Fruit fly (Drosophila melanogaster) whole organism, embryonic: ENCODE results near the gene CG33510.

ENCODE experiments used
- Abd-B ChIP-seq: fragments of 200-800 bp; sonication (Bioruptor generic); optimal IDR thresholded peaks from 2 replicates; lab custom pipeline; 2018; ENCODE audit warnings: missing biosample characterization, mild to moderate bottlenecking, missing genetic modification characterization, moderate library complexity
- Ada2b ChIP-seq: fragments of 200-800 bp; sonication (Bioruptor generic); IDR thresholded peaks from 2 replicates; pipeline ENCODE4 v1.3.6; 2022; ENCODE audit warnings: missing biosample characterization, missing genetic modification characterization
- Antp ChIP-seq: fragments of 200-800 bp; sonication (Bioruptor generic); optimal IDR thresholded peaks from 3 replicates; lab custom pipeline; 2016; ENCODE audit warnings: missing biosample characterization, missing genetic modification characterization
- Atf-2 ChIP-seq: fragments of 200-800 bp; sonication (Bioruptor generic); optimal IDR thresholded peaks from 2 replicates; lab custom pipeline; 2016; ENCODE audit warnings: missing biosample characterization, missing genetic modification characterization
- B-H2 ChIP-seq: fragments of 200-800 bp; sonication (Bioruptor generic); optimal IDR thresholded peaks from 2 replicates; lab custom pipeline; 2018; ENCODE audit warnings: missing biosample characterization, mild to moderate bottlenecking, missing genetic modification characterization
- CG10654 ChIP-seq: fragments of 200-800 bp; sonication (Bioruptor generic); optimal IDR thresholded peaks from 2 replicates; lab custom pipeline; 2016; ENCODE audit warnings: missing biosample characterization, missing genetic modification characterization
- CG11093 ChIP-seq: fragments of 200-800 bp; sonication (Bioruptor generic); IDR thresholded peaks from 3 replicates; pipeline ENCODE4 v1.3.6; 2022; ENCODE audit warnings: missing biosample characterization, missing genetic modification characterization
- CG11504 ChIP-seq: fragments of 200-800 bp; sonication (Bioruptor generic); optimal IDR thresholded peaks from 3 replicates; lab custom pipeline; 2019; ENCODE audit warnings: missing biosample characterization, mild to moderate bottlenecking, missing genetic modification characterization, moderate library complexity
- CG14014 ChIP-seq: fragments of 200-800 bp; sonication (Bioruptor generic); IDR thresholded peaks from 2 replicates; pipeline ENCODE4 v1.3.6; 2022; ENCODE audit warnings: missing biosample characterization, missing genetic modification characterization
- CG14965 ChIP-seq: fragments of 200-800 bp; sonication (Bioruptor generic); optimal IDR thresholded peaks from 2 replicates; lab custom pipeline; 2016; ENCODE audit warnings: missing biosample characterization, missing genetic modification characterization, borderline replicate concordance
- CG17328 ChIP-seq: fragments of 200-800 bp; sonication (Bioruptor generic); IDR thresholded peaks from 2 replicates; pipeline ENCODE4 v1.3.6; 2022; ENCODE audit warnings: missing biosample characterization, missing genetic modification characterization
- CG1832 ChIP-seq: fragments of 200-800 bp; sonication (Bioruptor generic); optimal IDR thresholded peaks from 2 replicates; lab custom pipeline; 2017; ENCODE audit warnings: missing biosample characterization, mild to moderate bottlenecking, missing genetic modification characterization, inconsistent platforms
- CG18599 ChIP-seq: fragments of 200-800 bp; sonication (Bioruptor generic); optimal IDR thresholded peaks from 3 replicates; lab custom pipeline; 2017; ENCODE audit warnings: missing biosample characterization, missing genetic modification characterization, mild to moderate bottlenecking, moderate library complexity, missing genetic modification reagents
- CG2116 ChIP-seq: fragments of 200-800 bp; sonication (Bioruptor generic); optimal IDR thresholded peaks from 3 replicates; lab custom pipeline; 2018; ENCODE audit warnings: missing biosample characterization, mild to moderate bottlenecking, missing genetic modification characterization
- CG30431 ChIP-seq: fragments of 200-800 bp; sonication (Bioruptor generic); optimal IDR thresholded peaks from 2 replicates; lab custom pipeline; 2017; ENCODE audit warnings: missing biosample characterization, missing genetic modification characterization
- CG42726 ChIP-seq: fragments of 200-800 bp; sonication (Bioruptor generic); IDR thresholded peaks from 2 replicates; pipeline ENCODE4 v1.3.6; 2022; ENCODE audit warnings: missing biosample characterization, missing genetic modification characterization; ENCODE audit not compliant: partially characterized antibody
- CG4617 ChIP-seq: fragments of 200-800 bp; sonication (Bioruptor generic); optimal IDR thresholded peaks from 3 replicates; lab custom pipeline; 2016; ENCODE audit warnings: missing biosample characterization, missing genetic modification characterization, borderline replicate concordance
- CG5245 ChIP-seq: fragments of 200-800 bp; sonication (Bioruptor generic); optimal IDR thresholded peaks from 3 replicates; lab custom pipeline; 2016; ENCODE audit warnings: missing biosample characterization, missing genetic modification characterization
- CG6854 ChIP-seq: fragments of 200-800 bp; sonication (Bioruptor generic); optimal IDR thresholded peaks from 3 replicates; lab custom pipeline; 2017; ENCODE audit warnings: missing biosample characterization, mild to moderate bottlenecking, missing genetic modification characterization
- CG7556 ChIP-seq: fragments of 200-800 bp; sonication (Bioruptor generic); optimal IDR thresholded peaks from 2 replicates; lab custom pipeline; 2017; ENCODE audit warnings: missing biosample characterization, mild to moderate bottlenecking, missing genetic modification characterization
- CG8944 ChIP-seq: fragments of 200-800 bp; sonication (Bioruptor generic); optimal IDR thresholded peaks from 3 replicates; lab custom pipeline; 2016; ENCODE audit warnings: missing biosample characterization, missing genetic modification characterization
- CG9817 ChIP-seq: fragments of 200-800 bp; sonication (Bioruptor generic); optimal IDR thresholded peaks from 2 replicates; lab custom pipeline; 2018; ENCODE audit warnings: missing biosample characterization, mild to moderate bottlenecking, missing genetic modification characterization, moderate library complexity
- Camta ChIP-seq: fragments of 200-800 bp; sonication (Bioruptor generic); optimal IDR thresholded peaks from 2 replicates; lab custom pipeline; 2016; ENCODE audit warnings: missing biosample characterization, missing genetic modification characterization
- Dek ChIP-seq: fragments of 200-800 bp; sonication (Bioruptor generic); optimal IDR thresholded peaks from 3 replicates; lab custom pipeline; 2019; ENCODE audit warnings: missing biosample characterization, mild to moderate bottlenecking, missing genetic modification characterization, moderate library complexity
- E2f1 ChIP-seq: fragments of 200-800 bp; sonication (Bioruptor generic); IDR thresholded peaks from 2 replicates; pipeline ENCODE4 v1.3.6; 2022; ENCODE audit warnings: missing biosample characterization, missing genetic modification characterization
- ERR ChIP-seq: fragments of 200-800 bp; sonication (Bioruptor generic); optimal IDR thresholded peaks from 2 replicates; lab custom pipeline; 2016; ENCODE audit warnings: missing biosample characterization, missing genetic modification characterization
- Hmr ChIP-seq: fragments of 200-800 bp; sonication (Bioruptor generic); optimal IDR thresholded peaks from 3 replicates; lab custom pipeline; 2017; ENCODE audit warnings: mild to moderate bottlenecking, missing biosample characterization, missing genetic modification reagents, missing genetic modification characterization
- Lpt ChIP-seq: fragments of >200 bp; optimal IDR thresholded peaks from 2 replicates; lab custom pipeline; 2018; ENCODE audit warnings: missing biosample characterization, missing genetic modification characterization
- Opbp ChIP-seq: fragments of 200-800 bp; sonication (Bioruptor generic); IDR thresholded peaks from 3 replicates; pipeline ENCODE4 v1.3.6; 2022; ENCODE audit warnings: missing biosample characterization, missing genetic modification characterization; ENCODE audit not compliant: partially characterized antibody
- Ptx1 ChIP-seq: fragments of 200-800 bp; sonication (Bioruptor generic); IDR thresholded peaks from 2 replicates; pipeline ENCODE4 v1.3.6; 2022; ENCODE audit warnings: missing biosample characterization, missing genetic modification characterization
- Sin3A ChIP-seq: fragments of >200 bp; optimal IDR thresholded peaks from 2 replicates; lab custom pipeline; 2018
- Six4 ChIP-seq: fragments of 200-800 bp; sonication (Bioruptor generic); optimal IDR thresholded peaks from 2 replicates; lab custom pipeline; 2016; ENCODE audit warnings: missing biosample characterization, missing genetic modification characterization
- Sox100B ChIP-seq: fragments of 200-800 bp; sonication (Bioruptor generic); optimal IDR thresholded peaks from 3 replicates; lab custom pipeline; 2018; ENCODE audit warnings: missing biosample characterization, mild to moderate bottlenecking, missing genetic modification characterization
- Sox102F ChIP-seq: fragments of 200-800 bp; sonication (Bioruptor generic); optimal IDR thresholded peaks from 2 replicates; lab custom pipeline; 2018; ENCODE audit warnings: missing biosample characterization, mild to moderate bottlenecking, missing genetic modification characterization, moderate library complexity
- Sry-β ChIP-seq: fragments of 200-800 bp; sonication (Bioruptor generic); optimal IDR thresholded peaks from 2 replicates; lab custom pipeline; 2018; ENCODE audit warnings: missing biosample characterization, mild to moderate bottlenecking, missing genetic modification characterization, moderate library complexity
- cato ChIP-seq: fragments of 200-800 bp; sonication (Bioruptor generic); optimal IDR thresholded peaks from 2 replicates; lab custom pipeline; 2016; ENCODE audit warnings: missing biosample characterization, missing genetic modification characterization, borderline replicate concordance
- chm ChIP-seq: fragments of 200-800 bp; sonication (Bioruptor generic); IDR thresholded peaks from 2 replicates; pipeline ENCODE4 v1.3.6; 2022; ENCODE audit warnings: missing biosample characterization, missing genetic modification characterization
- dmrt11E ChIP-seq: fragments of 200-800 bp; sonication (Bioruptor generic); optimal IDR thresholded peaks from 3 replicates; lab custom pipeline; 2018; ENCODE audit warnings: missing biosample characterization, mild to moderate bottlenecking, missing genetic modification characterization, moderate library complexity
- gsb ChIP-seq: fragments of 200-800 bp; sonication (Bioruptor generic); IDR thresholded peaks from 2 replicates; pipeline ENCODE4 v1.3.6; 2022; ENCODE audit warnings: missing biosample characterization, missing genetic modification characterization
- inv ChIP-seq: fragments of 200-800 bp; sonication (Bioruptor generic); IDR thresholded peaks from 2 replicates; pipeline ENCODE4 v1.3.6; 2022; ENCODE audit warnings: missing biosample characterization, missing genetic modification characterization; ENCODE audit not compliant: partially characterized antibody
- odd ChIP-seq: fragments of 200-800 bp; sonication (Bioruptor generic); optimal IDR thresholded peaks from 2 replicates; lab custom pipeline; 2017; ENCODE audit warnings: missing biosample characterization, mild to moderate bottlenecking, missing genetic modification characterization
- pzg ChIP-seq: fragments of 200-800 bp; sonication (Bioruptor generic); optimal IDR thresholded peaks from 3 replicates; lab custom pipeline; 2018; ENCODE audit warnings: missing biosample characterization, mild to moderate bottlenecking, missing genetic modification characterization, moderate library complexity
- sens ChIP-seq: fragments of 200-800 bp; sonication (Bioruptor generic); peaks from one replicate; lab custom pipeline; 2016; ENCODE audit warnings: missing biosample characterization, missing genetic modification characterization
- stwl ChIP-seq: fragments of 200-800 bp; sonication (Bioruptor generic); optimal IDR thresholded peaks from 3 replicates; lab custom pipeline; 2018; ENCODE audit warnings: missing biosample characterization, mild to moderate bottlenecking, missing genetic modification characterization, moderate library complexity
- tna ChIP-seq: fragments of 200-800 bp; sonication (Bioruptor generic); IDR thresholded peaks from 2 replicates; pipeline ENCODE4 v1.3.6; 2022; ENCODE audit warnings: missing biosample characterization, missing genetic modification characterization; ENCODE audit not compliant: partially characterized antibody
- trh ChIP-seq: fragments of 200-800 bp; sonication (Bioruptor generic); optimal IDR thresholded peaks from 2 replicates; lab custom pipeline; 2016; ENCODE audit warnings: missing biosample characterization, missing genetic modification characterization
- unpg ChIP-seq: fragments of 200-800 bp; sonication (Bioruptor generic); optimal IDR thresholded peaks from 3 replicates; lab custom pipeline; 2018; ENCODE audit warnings: missing biosample characterization, mild to moderate bottlenecking, missing genetic modification characterization, moderate library complexity
- z ChIP-seq: fragments of 200-800 bp; sonication (Bioruptor generic); IDR thresholded peaks from 3 replicates; pipeline ENCODE4 v1.3.6; 2022; ENCODE audit warnings: missing biosample characterization, missing genetic modification characterization
- zen ChIP-seq: fragments of 200-800 bp; sonication (Bioruptor generic); optimal IDR thresholded peaks from 3 replicates; lab custom pipeline; 2018; ENCODE audit warnings: missing biosample characterization, mild to moderate bottlenecking, missing genetic modification characterization, moderate library complexity

The CG33510 gene

DNA sequence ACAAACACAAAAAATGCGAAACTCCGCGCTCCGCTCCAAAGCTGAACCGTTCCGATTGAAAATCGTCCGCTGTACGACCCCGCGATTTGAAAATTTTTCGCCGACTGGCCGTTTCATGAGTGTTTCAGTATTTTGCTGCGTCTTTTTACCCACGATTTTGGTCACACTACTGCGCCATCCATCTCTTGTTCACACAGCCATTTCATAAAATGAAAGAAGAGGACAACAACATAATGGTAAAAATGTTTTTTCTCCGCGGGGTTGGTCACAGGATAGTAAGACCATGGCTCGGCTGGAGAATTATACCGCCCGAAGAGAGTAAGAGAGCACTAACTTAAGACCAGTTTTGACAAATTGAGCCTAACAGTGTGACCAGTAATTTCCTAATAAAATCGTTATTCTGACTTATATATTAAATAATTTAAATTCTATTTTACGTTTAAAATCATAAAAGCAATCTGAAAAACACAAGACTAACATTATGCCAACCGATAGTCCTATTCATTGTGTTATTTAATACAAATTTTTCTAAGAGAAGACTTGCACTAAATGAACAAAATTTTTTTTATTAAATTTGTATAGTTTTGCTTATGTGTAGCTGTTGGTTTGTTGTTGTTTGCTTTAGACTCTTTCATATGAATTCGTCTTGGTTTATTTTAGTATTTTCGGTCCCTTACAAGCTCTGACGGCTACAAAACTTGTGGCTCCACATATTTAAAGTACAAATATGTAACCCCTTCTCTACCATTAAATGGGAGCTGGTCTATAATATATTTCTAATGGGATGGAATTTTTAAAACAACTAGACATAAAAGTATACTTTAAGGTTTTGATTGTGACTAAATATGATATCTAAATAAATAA lies 32.0 kb downstream of the CG33510 start, which contains the start of gene CG42238 (continued):
- TF ChIP-seq stwl = peak; percentile 80
- TF ChIP-seq Ada2b (GFP tag; lab: Robert Waterston, UW) = no peak
- no peak for TF ChIP-seq trh (GFP tag; lab: Kevin White, UChicago)
- TF ChIP-seq CG14965 = no peak
- no peak for TF ChIP-seq zen (tag; lab: Kevin White, UChicago)
- no peak for TF ChIP-seq Six4 (GFP tag; lab: Kevin White, UChicago)
- TF ChIP-seq Antp (GFP tag; lab: Kevin White, UChicago) = no peak
- peak; percentile 72 for TF ChIP-seq pzg (GFP tag; lab: Kevin White, UChicago)
- TF ChIP-seq Ptx1 = 0 out of 2 replicates have a peak, but pooled peaks have one; percentile 12
- TF ChIP-seq sens (GFP tag; lab: Kevin White, UChicago) = peak; percentile 81
- TF ChIP-seq B-H2 (GFP tag; lab: Kevin White, UChicago) = no peak
- no peak for TF ChIP-seq odd (GFP tag; lab: Kevin White, UChicago)
- no peak for TF ChIP-seq CG4617
- no peak for TF ChIP-seq Atf-2
- no peak for TF ChIP-seq Hmr (GFP tag; lab: Kevin White, UChicago)
- TF ChIP-seq inv (GFP tag; lab: Robert Waterston, UW) = no peak
- TF ChIP-seq CG2116 (GFP tag; lab: Kevin White, UChicago) = peak; percentile 38
- no peak for TF ChIP-seq Sry-β (GFP tag; lab: Kevin White, UChicago)
- no peak for TF ChIP-seq CG8944 (GFP tag; lab: Kevin White, UChicago)
- TF ChIP-seq Sin3A (lab: Kevin White, UChicago) = peak; percentile 40
- no peak for TF ChIP-seq Dek
- TF ChIP-seq CG6854 = no peak
- TF ChIP-seq ERR (GFP tag; lab: Kevin White, UChicago) = peak; percentile 23
- peak; percentile 29 for TF ChIP-seq Abd-B (GFP tag; lab: Kevin White, UChicago)
- peak; percentile 4 for TF ChIP-seq CG11504 (tag; lab: Kevin White, UChicago)
- no peak for TF ChIP-seq gsb (GFP tag; lab: Robert Waterston, UW)
- TF ChIP-seq CG11093 (GFP tag; lab: Robert Waterston, UW) = no peak
- peak; percentile 91 for TF ChIP-seq chm (GFP tag; lab: Robert Waterston, UW)
- TF ChIP-seq CG17328 (GFP tag; lab: Robert Waterston, UW) = 0 out of 2 replicates have a peak, but pooled peaks have one; percentile 21
- TF ChIP-seq Camta (GFP tag; lab: Kevin White, UChicago) = no peak
- TF ChIP-seq unpg (GFP tag; lab: Kevin White, UChicago) = no peak
- peak; percentile 43; the same call in 1 of the 2 replicates for TF ChIP-seq tna (GFP tag; lab: Robert Waterston, UW)
- peak; percentile 76 for TF ChIP-seq CG1832
- no peak for TF ChIP-seq CG14014 (GFP tag; lab: Robert Waterston, UW)
- no peak for TF ChIP-seq z
- TF ChIP-seq Sox100B (GFP tag; lab: Kevin White, UChicago) = no peak
- peak; percentile 3 for TF ChIP-seq CG18599 (GFP tag; lab: Kevin White, UChicago)
- peak; percentile 7; the same call in 1 of the 2 replicates for TF ChIP-seq E2f1
- TF ChIP-seq Sox102F (GFP tag; lab: Kevin White, UChicago) = no peak
- TF ChIP-seq CG7556 = no peak
- no peak for TF ChIP-seq CG30431
- TF ChIP-seq dmrt11E = no peak
- no peak for TF ChIP-seq CG5245 (GFP tag; lab: Kevin White, UChicago)
- TF ChIP-seq cato = no peak
- no peak for TF ChIP-seq CG10654 (GFP tag; lab: Kevin White, UChicago)
- peak; percentile 79 for TF ChIP-seq CG42726
- TF ChIP-seq Opbp = peak; percentile 57; the same call in 1 of the 3 replicates
- no peak for TF ChIP-seq CG9817 (tag; lab: Kevin White, UChicago)
- no peak for TF ChIP-seq Lpt
